Worm (Caenorhabditis elegans) whole organism, young adult: ENCODE data around the gene F58D12.3.

Source experiments
- C06A6.2 ChIP-seq: fragments of 200-800 bp; sonication (Bioruptor generic); conservative IDR thresholded peaks from 2 replicates; pipeline ENCODE4 v1.3.6; 2022; ENCODE audit warnings: missing genetic modification characterization, missing compliant biosample characterization
- D2030.7 ChIP-seq: fragments of 200-800 bp; sonication (Bioruptor generic); IDR thresholded peaks from 2 replicates; pipeline ENCODE4 v1.3.6; 2022; ENCODE audit warnings: missing genetic modification reagents, missing genetic modification characterization, missing compliant biosample characterization
- F22D6.2 ChIP-seq: sonication (generic microtip); optimal IDR thresholded peaks from 2 replicates; lab custom pipeline; 2016; ENCODE audit warnings: mild to moderate bottlenecking, missing genetic modification characterization, missing compliant biosample characterization
- F23B12.7 ChIP-seq: sonication (generic microtip); optimal IDR thresholded peaks from 2 replicates; lab custom pipeline; 2017; ENCODE audit warnings: missing genetic modification characterization, mild to moderate bottlenecking, missing compliant biosample characterization, antibody characterized with exemption, moderate library complexity; ENCODE audit not compliant: insufficient read depth
- F37B4.10 ChIP-seq: fragments of 200-800 bp; sonication (Bioruptor generic); IDR thresholded peaks from 2 replicates; pipeline ENCODE4 v1.3.6; 2022; ENCODE audit warnings: missing genetic modification characterization, missing compliant biosample characterization
- F39B2.1 ChIP-seq: fragments of 200-800 bp; sonication (Bioruptor generic); IDR thresholded peaks from 2 replicates; pipeline ENCODE4 v1.3.6; 2022; ENCODE audit warnings: missing genetic modification reagents, missing genetic modification characterization, missing compliant biosample characterization
- K12H6.12 ChIP-seq: fragments of 200-800 bp; sonication (Bioruptor generic); optimal IDR thresholded peaks from 2 replicates; lab custom pipeline; 2018; ENCODE audit warnings: mild to moderate bottlenecking, missing genetic modification characterization, missing compliant biosample characterization
- Y53F4B.3 ChIP-seq: fragments of 200-800 bp; sonication (Bioruptor generic); IDR thresholded peaks from 2 replicates; pipeline ENCODE4 v1.3.6; 2022; ENCODE audit warnings: missing genetic modification reagents, missing genetic modification characterization, missing compliant biosample characterization
- Y95B8A.8 ChIP-seq: fragments of 200-800 bp; sonication (Bioruptor generic); IDR thresholded peaks from 2 replicates; pipeline ENCODE4 v1.3.6; 2022; ENCODE audit warnings: missing genetic modification reagents, missing genetic modification characterization, missing compliant biosample characterization
- akir-1 ChIP-seq: fragments of 200-800 bp; sonication (Bioruptor generic); optimal IDR thresholded peaks from 2 replicates; lab custom pipeline; 2018; ENCODE audit warnings: mild to moderate bottlenecking, missing genetic modification characterization, moderate library complexity, missing compliant biosample characterization
- aptf-2 ChIP-seq: fragments of 200-800 bp; sonication (Bioruptor generic); conservative IDR thresholded peaks from 2 replicates; pipeline ENCODE4 v1.3.6; 2022; ENCODE audit warnings: missing genetic modification reagents, missing genetic modification characterization, missing compliant biosample characterization
- aptf-3 ChIP-seq: fragments of 200-800 bp; sonication (Bioruptor generic); IDR thresholded peaks from 2 replicates; pipeline ENCODE4 v1.3.6; 2022; ENCODE audit warnings: missing genetic modification characterization, missing compliant biosample characterization
- athp-1 ChIP-seq: sonication (generic microtip); optimal IDR thresholded peaks from 2 replicates; lab custom pipeline; 2017; ENCODE audit warnings: mild to moderate bottlenecking, missing genetic modification characterization, missing compliant biosample characterization
- attf-6 ChIP-seq: fragments of 200-800 bp; sonication (Bioruptor generic); IDR thresholded peaks from 2 replicates; pipeline ENCODE4 v1.3.6; 2022; ENCODE audit warnings: missing genetic modification reagents, missing genetic modification characterization, missing compliant biosample characterization
- cebp-2 ChIP-seq: fragments of 200-800 bp; sonication (Bioruptor generic); IDR thresholded peaks from 2 replicates; pipeline ENCODE4 v1.3.6; 2022; ENCODE audit warnings: missing genetic modification characterization, missing compliant biosample characterization
- ceh-40 ChIP-seq: fragments of 200-800 bp; sonication (Bioruptor generic); IDR thresholded peaks from 2 replicates; pipeline ENCODE4 v1.3.6; 2022; ENCODE audit warnings: missing genetic modification characterization, missing compliant biosample characterization
- ceh-58 ChIP-seq: fragments of 200-800 bp; sonication (Bioruptor generic); IDR thresholded peaks from 2 replicates; pipeline ENCODE4 v1.3.6; 2022; ENCODE audit warnings: missing genetic modification characterization, missing compliant biosample characterization
- chd-7 ChIP-seq: sonication (generic microtip); optimal IDR thresholded peaks from 2 replicates; lab custom pipeline; 2016; ENCODE audit warnings: mild to moderate bottlenecking, missing genetic modification characterization, moderate library complexity, missing compliant biosample characterization
- dpl-1 ChIP-seq: fragments of 150-350 bp; optimal IDR thresholded peaks from 2 replicates; lab custom pipeline; 2014; ENCODE audit warnings: missing biosample characterization, missing genetic modification reagents, missing genetic modification characterization
- efl-1 ChIP-seq: fragments of 150-350 bp; optimal IDR thresholded peaks from 2 replicates; lab custom pipeline; 2014; ENCODE audit warnings: missing biosample characterization, missing genetic modification reagents, missing genetic modification characterization
- fkh-3 ChIP-seq: sonication (generic microtip); optimal IDR thresholded peaks from 2 replicates; lab custom pipeline; 2016; ENCODE audit warnings: mild to moderate bottlenecking, missing genetic modification characterization, missing compliant biosample characterization
- him-1 ChIP-seq: sonication (generic microtip); optimal IDR thresholded peaks from 2 replicates; lab custom pipeline; 2016; ENCODE audit warnings: missing genotype, missing genetic modification reagents, missing genetic modification characterization, missing compliant biosample characterization
- hmg-1.2 ChIP-seq: fragments of 200-800 bp; sonication (Bioruptor generic); IDR thresholded peaks from 2 replicates; pipeline ENCODE4 v1.3.6; 2022; ENCODE audit warnings: missing genetic modification reagents, missing genetic modification characterization, missing compliant biosample characterization
- hmg-20 ChIP-seq: fragments of 200-800 bp; sonication (Bioruptor generic); IDR thresholded peaks from 2 replicates; pipeline ENCODE4 v1.3.6; 2022; ENCODE audit warnings: missing genetic modification reagents, missing genetic modification characterization, missing compliant biosample characterization
- hsf-1 ChIP-seq: fragments of 200-800 bp; sonication (Bioruptor generic); IDR thresholded peaks from 2 replicates; pipeline ENCODE4 v1.3.6; 2022; ENCODE audit warnings: missing genetic modification reagents, missing genetic modification characterization, missing compliant biosample characterization
- let-607 ChIP-seq, 2 experiments: fragments of 200-800 bp in 1 of 2; sonication (Bioruptor generic) in 1 of 2; sonication (generic microtip) in 1 of 2; optimal IDR thresholded peaks; 2 replicates each; lab custom pipeline; 2016 to 2018; ENCODE audit warnings: mild to moderate bottlenecking in 2 of 2, missing compliant biosample characterization in 2 of 2, missing genetic modification characterization in 2 of 2, moderate library complexity in 2 of 2, missing genotype in 1 of 2
- lin-26 ChIP-seq: fragments of 200-800 bp; sonication (Bioruptor generic); IDR thresholded peaks from 2 replicates; pipeline ENCODE4 v1.3.6; 2022; ENCODE audit warnings: missing genetic modification reagents, missing genetic modification characterization, missing compliant biosample characterization
- lir-1 ChIP-seq: fragments of 200-800 bp; sonication (Bioruptor generic); conservative IDR thresholded peaks from 2 replicates; pipeline ENCODE4 v1.3.6; 2022; ENCODE audit warnings: missing genetic modification reagents, missing genetic modification characterization, missing compliant biosample characterization
- lsy-27 ChIP-seq: sonication (generic microtip); optimal IDR thresholded peaks from 2 replicates; lab custom pipeline; 2017; ENCODE audit warnings: missing genetic modification characterization, mild to moderate bottlenecking, missing compliant biosample characterization, antibody characterized with exemption, missing genotype, borderline replicate concordance; ENCODE audit not compliant: insufficient read depth
- madf-10 ChIP-seq: sonication (generic microtip); optimal IDR thresholded peaks from 2 replicates; lab custom pipeline; 2016; ENCODE audit warnings: mild to moderate bottlenecking, missing genetic modification characterization, missing compliant biosample characterization
- madf-6 ChIP-seq: fragments of 200-800 bp; sonication (Bioruptor generic); IDR thresholded peaks from 2 replicates; pipeline ENCODE4 v1.3.6; 2022; ENCODE audit warnings: missing genetic modification reagents, missing genetic modification characterization, missing compliant biosample characterization
- mcd-1 ChIP-seq: fragments of 200-800 bp; sonication (Bioruptor generic); IDR thresholded peaks from 2 replicates; pipeline ENCODE4 v1.3.6; 2022; ENCODE audit warnings: missing genetic modification reagents, missing genetic modification characterization, missing compliant biosample characterization
- mel-28 ChIP-seq: sonication (generic microtip); optimal IDR thresholded peaks from 2 replicates; lab custom pipeline; 2016; ENCODE audit warnings: borderline replicate concordance, mild to moderate bottlenecking, missing genetic modification characterization, missing compliant biosample characterization
- mxl-1 ChIP-seq: sonication (generic microtip); optimal IDR thresholded peaks from 2 replicates; lab custom pipeline; 2016; ENCODE audit warnings: missing genetic modification characterization, missing compliant biosample characterization
- nhr-120 ChIP-seq: fragments of 200-800 bp; sonication (Bioruptor generic); IDR thresholded peaks from 2 replicates; pipeline ENCODE4 v1.3.6; 2022; ENCODE audit warnings: missing genetic modification characterization, missing compliant biosample characterization
- nhr-179 ChIP-seq: sonication (generic microtip); optimal IDR thresholded peaks from 2 replicates; lab custom pipeline; 2016; ENCODE audit warnings: mild to moderate bottlenecking, missing genetic modification characterization, missing compliant biosample characterization
- nhr-80 ChIP-seq: sonication (generic microtip); optimal IDR thresholded peaks from 2 replicates; lab custom pipeline; 2016; ENCODE audit warnings: missing genetic modification characterization, missing compliant biosample characterization
- nhr-90 ChIP-seq: sonication (generic microtip); optimal IDR thresholded peaks from 2 replicates; lab custom pipeline; 2016; ENCODE audit warnings: missing genotype, mild to moderate bottlenecking, missing genetic modification characterization, missing compliant biosample characterization
- pbrm-1 ChIP-seq: fragments of 200-800 bp; sonication (Bioruptor generic); IDR thresholded peaks from 2 replicates; pipeline ENCODE4 v1.3.6; 2022; ENCODE audit warnings: missing genetic modification reagents, missing genetic modification characterization, missing compliant biosample characterization
- sdz-38 ChIP-seq: sonication (generic microtip); optimal IDR thresholded peaks from 2 replicates; lab custom pipeline; 2016; ENCODE audit warnings: missing genotype, missing genetic modification characterization, missing compliant biosample characterization
- snpc-3.4 ChIP-seq: sonication (generic microtip); optimal IDR thresholded peaks from 2 replicates; lab custom pipeline; 2017; ENCODE audit warnings: missing genetic modification characterization, mild to moderate bottlenecking, missing compliant biosample characterization, antibody characterized with exemption, moderate library complexity, missing genotype, missing genetic modification reagents
- tbp1 ChIP-seq: fragments of 200-800 bp; sonication (Bioruptor generic); optimal IDR thresholded peaks from 2 replicates; lab custom pipeline; 2018; ENCODE audit warnings: mild to moderate bottlenecking, missing genetic modification characterization, missing compliant biosample characterization
- unc-130 ChIP-seq: sonication (generic microtip); optimal IDR thresholded peaks from 2 replicates; lab custom pipeline; 2016; ENCODE audit warnings: missing genetic modification reagents, missing genetic modification characterization, missing compliant biosample characterization
- zfh-2 ChIP-seq: fragments of 200-800 bp; sonication (Bioruptor generic); conservative IDR thresholded peaks from 2 replicates; pipeline ENCODE4 v1.3.6; 2022; ENCODE audit warnings: missing genetic modification reagents, missing genetic modification characterization, missing compliant biosample characterization
- ztf-18 ChIP-seq: sonication (generic microtip); optimal IDR thresholded peaks from 2 replicates; lab custom pipeline; 2016; ENCODE audit warnings: missing genotype, mild to moderate bottlenecking, missing genetic modification characterization, missing compliant biosample characterization
- ztf-25 ChIP-seq: fragments of 200-800 bp; sonication (Bioruptor generic); IDR thresholded peaks from 2 replicates; pipeline ENCODE4 v1.3.6; 2022; ENCODE audit warnings: missing genetic modification reagents, missing genetic modification characterization, missing compliant biosample characterization
- ztf-26 ChIP-seq: sonication (generic microtip); optimal IDR thresholded peaks from 2 replicates; lab custom pipeline; 2017; ENCODE audit warnings: missing genetic modification characterization, missing compliant biosample characterization
- ztf-28 ChIP-seq: fragments of 200-800 bp; sonication (Bioruptor generic); IDR thresholded peaks from 2 replicates; pipeline ENCODE4 v1.3.6; 2022; ENCODE audit warnings: missing genetic modification reagents, missing genetic modification characterization, missing compliant biosample characterization
- ztf-6 ChIP-seq: fragments of 200-800 bp; sonication (Bioruptor generic); IDR thresholded peaks from 2 replicates; pipeline ENCODE4 v1.3.6; 2022; ENCODE audit warnings: missing genetic modification reagents, missing genetic modification characterization, missing compliant biosample characterization

Gene F58D12.3

DNA sequence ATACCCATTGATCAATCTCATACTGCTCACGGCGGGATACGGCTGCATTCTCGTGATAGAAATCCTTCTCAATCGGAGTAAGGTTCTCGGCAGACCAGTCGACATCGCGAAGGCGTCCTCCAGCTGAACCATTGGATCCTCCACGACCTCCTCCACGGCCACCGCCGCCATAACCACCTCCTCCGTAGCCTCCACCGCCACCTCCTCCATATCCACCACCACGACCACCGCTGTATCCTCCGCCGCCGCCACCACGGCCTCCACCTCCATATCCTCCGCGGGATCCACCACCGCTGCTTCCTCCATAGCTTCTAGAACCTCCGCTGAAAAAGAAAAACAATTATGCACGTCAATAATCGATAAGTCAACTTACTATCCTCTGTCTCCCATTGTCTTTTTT is 46.2 kb upstream of the F58D12.3 start (continued):
- TF ChIP-seq hmg-20 = no peak
- TF ChIP-seq F37B4.10 (GFP tag; lab: Robert Waterston, UW) = no peak
- no peak for TF ChIP-seq ztf-26 (tag; lab: Kevin White, UChicago)
- TF ChIP-seq fkh-3 (tag; lab: Kevin White, UChicago) = no peak
- TF ChIP-seq F22D6.2 = no peak
- no peak for TF ChIP-seq attf-6 (GFP tag; lab: Robert Waterston, UW)
- no peak for TF ChIP-seq lir-1 (GFP tag; lab: Robert Waterston, UW)
- no peak for TF ChIP-seq let-607 (tag; optimal IDR thresholded peaks at IDR 0.05; lab: Kevin White, UChicago)
- no peak for TF ChIP-seq D2030.7 (GFP tag; lab: Robert Waterston, UW)
- no peak for TF ChIP-seq nhr-90 (tag; lab: Kevin White, UChicago)
- TF ChIP-seq madf-6 = peak; percentile 19; the same call in 1 of the 2 replicates
- TF ChIP-seq athp-1 = no peak
- TF ChIP-seq madf-10 (tag; lab: Kevin White, UChicago) = no peak
- TF ChIP-seq lin-26 (GFP tag; lab: Robert Waterston, UW) = peak; percentile 45; the same call in 1 of the 2 replicates
- no peak for TF ChIP-seq ztf-18 (tag; lab: Kevin White, UChicago)
- TF ChIP-seq tbp1 (GFP tag; lab: Kevin White, UChicago) = no peak
- TF ChIP-seq ztf-28 = no peak
- TF ChIP-seq cebp-2 (GFP tag; lab: Robert Waterston, UW) = 0 out of 2 replicates have a peak, but pooled peaks have one; percentile 13
- TF ChIP-seq ceh-40 (GFP tag; lab: Robert Waterston, UW) = no peak
- no peak for TF ChIP-seq nhr-179 (tag; lab: Kevin White, UChicago)
- peak; percentile 27; the same call in 1 of the 2 replicates for TF ChIP-seq hsf-1 (GFP tag; lab: Robert Waterston, UW)
- no peak for TF ChIP-seq ztf-6 (GFP tag; lab: Robert Waterston, UW)
- peak; percentile 40; the same call in 1 of the 2 replicates for TF ChIP-seq mcd-1 (GFP tag; lab: Robert Waterston, UW)
- no peak for TF ChIP-seq efl-1 (GFP tag; lab: Kevin White, UChicago)
- TF ChIP-seq lsy-27 (tag; lab: Kevin White, UChicago) = no peak
- TF ChIP-seq F39B2.1 (GFP tag; lab: Robert Waterston, UW) = 0 out of 2 replicates have a peak, but pooled peaks have one; percentile 17
- no peak for TF ChIP-seq sdz-38 (tag; lab: Kevin White, UChicago)
- TF ChIP-seq hmg-1.2 (GFP tag; lab: Robert Waterston, UW) = 0 out of 2 replicates have a peak, but pooled peaks have one; percentile 20
- no peak for TF ChIP-seq Y53F4B.3 (GFP tag; lab: Robert Waterston, UW)
- peak; percentile 16; the same call in 1 of the 2 replicates for TF ChIP-seq ztf-25 (GFP tag; lab: Robert Waterston, UW)
- TF ChIP-seq zfh-2 (GFP tag; lab: Robert Waterston, UW) = peak; percentile 93
- TF ChIP-seq F23B12.7 = no peak
- TF ChIP-seq nhr-120 = no peak
- TF ChIP-seq ceh-58 (GFP tag; lab: Robert Waterston, UW) = no peak
- TF ChIP-seq pbrm-1 = no peak
- TF ChIP-seq, all 124 proteins: peak for 10

ce11 chrV:14012002-14012554 is 45.6 kb upstream of the F58D12.3 start, which contains the start of the genes ddx-17 and aip-1:
Gene ddx-17, minus strand, starts transcription at chrV:14012052.
Gene aip-1, plus strand, starts transcription at chrV:14012333.
- TF ChIP-seq him-1 (tag; lab: Kevin White, UChicago) = no peak
- peak; percentile 35 for TF ChIP-seq nhr-80 (tag; lab: Kevin White, UChicago)
- TF ChIP-seq Y95B8A.8 = peak; percentile 25; the same call in 1 of the 2 replicates
- 0 out of 2 replicates have a peak, but pooled peaks have one; percentile 16 for TF ChIP-seq C06A6.2 (GFP tag; lab: Robert Waterston, UW)
- TF ChIP-seq chd-7 (tag; lab: Kevin White, UChicago) = no peak
- TF ChIP-seq nhr-120 = no peak
- TF ChIP-seq dpl-1 (GFP tag; lab: Kevin White, UChicago) = peak; percentile 57
- peak; percentile 37 for TF ChIP-seq K12H6.12 (tag; lab: Kevin White, UChicago)
- no peak for TF ChIP-seq aptf-3
- no peak for TF ChIP-seq mxl-1 (tag; lab: Kevin White, UChicago)
- TF ChIP-seq unc-130 (GFP tag; lab: Kevin White, UChicago) = no peak
- peak; percentile 66 for TF ChIP-seq snpc-3.4 (tag; lab: Kevin White, UChicago)
- no peak for TF ChIP-seq sdz-38 (tag; lab: Kevin White, UChicago)
- no peak for TF ChIP-seq akir-1
- TF ChIP-seq aptf-2 (GFP tag; lab: Robert Waterston, UW) = no peak
- TF ChIP-seq mel-28 (tag; lab: Kevin White, UChicago) = no peak
